Worm (Caenorhabditis elegans): ENCODE data around the gene sta-1.

DNA sequence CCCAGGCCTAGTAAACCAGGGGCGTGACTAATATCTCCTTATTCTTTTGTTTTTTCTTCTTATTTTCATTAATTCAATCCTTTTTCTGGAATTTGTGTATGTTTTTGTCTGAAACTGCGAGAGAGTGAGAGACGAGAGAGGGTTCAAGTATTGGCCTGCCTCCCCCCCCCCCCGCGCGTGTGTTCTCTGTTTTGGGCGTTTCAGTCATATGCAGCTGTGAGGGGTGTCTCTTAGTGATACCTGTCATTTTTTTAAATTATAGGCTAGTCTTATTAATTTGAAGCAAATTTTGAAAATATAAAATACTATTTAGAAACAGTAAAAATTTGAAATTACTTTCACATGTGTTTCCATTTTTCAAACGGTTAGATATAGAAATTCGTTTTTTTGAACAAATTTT is 4.6 kb upstream of the sta-1 start:
- TF ChIP-seq nhr-90 (tag; optimal IDR thresholded peaks at IDR 0.05), result no peak
- TF ChIP-seq snpc-4 (GFP tag; optimal IDR thresholded peaks at IDR 0.05), result no peak
- no peak for TF ChIP-seq snpc-4 (tag; optimal IDR thresholded peaks at IDR 0.05)

Data from whole organism, young adult.